Fruit fly (Drosophila melanogaster) whole organism, adult: ENCODE measurements around the gene RabGGTa.

Experiments used
- CG11617 ChIP-seq: fragments of 200-800 bp; sonication (Bioruptor generic); optimal IDR thresholded peaks from 2 replicates; lab custom pipeline; 2017; ENCODE audit warnings: mild to moderate bottlenecking, missing biosample characterization, missing genetic modification reagents, missing genetic modification characterization
- CG12768 ChIP-seq: fragments of 200-800 bp; sonication (Bioruptor generic); optimal IDR thresholded peaks from 2 replicates; lab custom pipeline; 2017; ENCODE audit warnings: missing biosample characterization, missing genetic modification characterization, mild to moderate bottlenecking, moderate library complexity, missing genetic modification reagents
- CG14711 ChIP-seq: fragments of 200-800 bp; sonication (Bioruptor generic); optimal IDR thresholded peaks from 2 replicates; lab custom pipeline; 2018; ENCODE audit warnings: missing biosample characterization, mild to moderate bottlenecking, missing genetic modification characterization, moderate library complexity
- CG33017 ChIP-seq: fragments of 200-800 bp; sonication (Bioruptor generic); optimal IDR thresholded peaks from 2 replicates; lab custom pipeline; 2018; ENCODE audit warnings: missing biosample characterization, mild to moderate bottlenecking, missing genetic modification characterization, moderate library complexity
- Crg-1 ChIP-seq: fragments of 200-800 bp; sonication (Bioruptor generic); optimal IDR thresholded peaks from 2 replicates; lab custom pipeline; 2016; ENCODE audit warnings: missing biosample characterization, missing genetic modification characterization
- Hr96 ChIP-seq: fragments of 200-800 bp; sonication (Bioruptor generic); optimal IDR thresholded peaks from 2 replicates; lab custom pipeline; 2016; ENCODE audit warnings: missing biosample characterization, missing genetic modification characterization
- Mnt ChIP-seq: fragments of 200-800 bp; sonication (Bioruptor generic); optimal IDR thresholded peaks from 2 replicates; lab custom pipeline; 2016; ENCODE audit warnings: missing biosample characterization, mild to moderate bottlenecking, missing genetic modification characterization
- bab1 ChIP-seq: fragments of 200-800 bp; sonication (Bioruptor generic); optimal IDR thresholded peaks from 3 replicates; lab custom pipeline; 2019; ENCODE audit warnings: missing biosample characterization, mild to moderate bottlenecking, missing genetic modification characterization, moderate library complexity
- ovo ChIP-seq: fragments of 200-800 bp; sonication (Bioruptor generic); optimal IDR thresholded peaks from 2 replicates; lab custom pipeline; 2016; ENCODE audit warnings: missing biosample characterization, missing genetic modification characterization
- pad ChIP-seq: fragments of 200-800 bp; sonication (Bioruptor generic); optimal IDR thresholded peaks from 3 replicates; lab custom pipeline; 2017; ENCODE audit warnings: missing biosample characterization, missing genetic modification characterization, mild to moderate bottlenecking, moderate library complexity, missing genetic modification reagents
- toe ChIP-seq: fragments of 200-800 bp; sonication (Bioruptor generic); optimal IDR thresholded peaks from 2 replicates; lab custom pipeline; 2016; ENCODE audit warnings: missing biosample characterization, missing genetic modification characterization

dm6 chr3R:5095930-5096572 lies 31.8 kb upstream of the RabGGTa start:
- TF ChIP-seq Crg-1 (GFP tag; lab: Kevin White, UChicago) (no peak), pad (GFP tag; lab: Kevin White, UChicago) (no peak), CG11617 (no peak), toe (no peak), CG14711 (tag; lab: Kevin White, UChicago) (no peak), Hr96 (GFP tag; lab: Kevin White, UChicago) (no peak), ovo (no peak), Mnt (GFP tag; lab: Kevin White, UChicago) (no peak), CG33017 (tag; lab: Kevin White, UChicago) (no peak), bab1 (GFP tag; lab: Kevin White, UChicago) (no peak), CG12768 (GFP tag; lab: Kevin White, UChicago) (no peak)
